Fruit fly (Drosophila melanogaster): ENCODE results near the gene PolD3.

The PolD3 gene

DNA sequence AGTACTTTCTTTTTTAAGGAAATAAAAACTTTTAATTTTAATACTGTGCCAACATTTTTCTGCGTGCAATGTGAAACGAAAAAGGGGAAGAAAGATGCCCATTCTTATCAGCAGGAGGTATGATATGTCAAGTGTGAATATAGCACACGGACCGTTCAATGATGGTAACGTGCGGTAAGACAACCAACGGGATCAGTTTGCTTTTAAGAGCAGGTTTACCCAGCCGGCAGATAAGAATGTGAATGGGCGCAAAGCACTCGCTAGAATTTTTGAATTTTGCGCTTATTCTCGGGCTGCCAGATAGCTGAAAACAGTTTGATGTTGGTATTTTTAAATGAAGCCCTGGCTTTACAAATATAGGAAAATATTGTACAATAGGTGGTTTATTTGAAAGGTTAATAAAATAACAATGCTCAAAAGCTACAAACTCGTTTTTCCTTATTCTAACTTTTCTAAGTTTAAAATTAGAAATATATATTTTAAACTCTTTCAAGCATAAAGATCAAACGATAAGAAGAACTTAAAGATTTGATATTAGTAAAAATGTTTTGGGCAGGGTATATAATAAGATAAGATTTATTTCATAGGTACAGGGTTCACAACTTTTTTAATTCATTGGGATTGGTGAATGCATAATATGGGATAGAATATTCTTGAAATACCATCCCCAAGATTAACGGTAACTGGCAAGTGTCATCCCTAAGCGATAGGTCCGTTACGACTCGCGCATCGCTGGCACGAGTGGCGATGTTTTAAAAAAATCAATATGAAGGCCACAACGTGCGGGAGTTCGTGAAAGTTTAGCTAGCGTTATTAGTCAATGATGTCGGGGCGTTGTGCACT, 7.7 kb downstream of the PolD3 start, which contains the start of gene dao (continued):
- TF ChIP-seq Eip75B (GFP tag; optimal IDR thresholded peaks at IDR 0.05) (no peak), CG10669 (GFP tag; optimal IDR thresholded peaks at IDR 0.05) (no peak), svp (GFP tag) (peak; percentile 66), CG15336 (GFP tag; IDR thresholded peaks at IDR 0.05) (no peak), net (GFP tag; optimal IDR thresholded peaks at IDR 0.05) (no peak), achi (GFP tag; optimal IDR thresholded peaks at IDR 0.05) (no peak), CG6792 (GFP tag; optimal IDR thresholded peaks at IDR 0.05) (no peak), CG8119 (GFP tag; IDR thresholded peaks at IDR 0.05) (no peak), lz (GFP tag; optimal IDR thresholded peaks at IDR 0.05) (peak; percentile 15), CG4318 (GFP tag; optimal IDR thresholded peaks at IDR 0.05) (no peak), dac (GFP tag; optimal IDR thresholded peaks at IDR 0.05) (no peak), vri (GFP tag; optimal IDR thresholded peaks at IDR 0.05) (no peak), CG6163 (GFP tag; IDR thresholded peaks at IDR 0.05) (no peak), esn (GFP tag; optimal IDR thresholded peaks at IDR 0.05) (peak; percentile 7), CG3032 (tag; optimal IDR thresholded peaks at IDR 0.05) (no peak), cyc (GFP tag; optimal IDR thresholded peaks at IDR 0.05) (peak; percentile 18), CG8319 (GFP tag; optimal IDR thresholded peaks at IDR 0.05) (no peak), CG8632 (GFP tag; optimal IDR thresholded peaks at IDR 0.05) (no peak), CG7368 (GFP tag; optimal IDR thresholded peaks at IDR 0.05) (no peak), fkh (GFP tag; optimal IDR thresholded peaks at IDR 0.05) (no peak), CG16779 (tag; optimal IDR thresholded peaks at IDR 0.05) (no peak), CG1621 (tag; optimal IDR thresholded peaks at IDR 0.05) (no peak), CG11294 (GFP tag; IDR thresholded peaks at IDR 0.05) (no peak), CG31627 (GFP tag; optimal IDR thresholded peaks at IDR 0.05) (peak; percentile 19), OdsH (GFP tag; optimal IDR thresholded peaks at IDR 0.05) (peak; percentile 19), CG34406 (GFP tag; optimal IDR thresholded peaks at IDR 0.05) (no peak), dsx (GFP tag; optimal IDR thresholded peaks at IDR 0.05; ENCODE audit: poor library complexity, severe bottlenecking) (no peak), Eip93F (GFP tag; optimal IDR thresholded peaks at IDR 0.05) (no peak), Hr4 (GFP tag; optimal IDR thresholded peaks at IDR 0.05) (peak; percentile 26), Eip78C (GFP tag) (peak; percentile 65), CG3919 (GFP tag; optimal IDR thresholded peaks at IDR 0.05) (no peak)

DNA sequence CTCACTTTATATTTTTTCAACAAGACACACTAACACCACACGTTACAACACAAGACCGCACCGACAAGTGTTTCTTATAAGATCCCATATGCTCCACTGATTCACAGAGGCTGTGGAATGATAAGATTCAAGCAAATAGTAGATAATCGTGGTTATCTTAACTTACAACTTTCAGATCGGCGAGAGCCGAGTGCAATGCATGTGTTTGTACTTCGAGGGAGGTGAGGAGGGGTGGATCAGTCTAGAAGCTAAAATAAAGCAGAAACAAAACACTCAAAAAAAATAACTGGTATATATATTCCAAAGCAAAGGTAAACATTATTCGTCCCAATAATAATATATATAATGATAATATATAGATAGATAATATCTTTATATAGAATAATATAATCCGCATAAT, 8.5 kb downstream of the PolD3 start, which contains the start of gene ZnT35C:
TSS of gene ZnT35C (minus strand) at position 101 of the 400 bp plus-strand sequence.
- TF ChIP-seq Blimp-1 (GFP tag; optimal IDR thresholded peaks at IDR 0.05), result no peak

dm6 chr2L:15244708-15245107, 11.4 kb downstream of the PolD3 start:
- no peak for TF ChIP-seq Ets21C (GFP tag; optimal IDR thresholded peaks at IDR 0.05)
- no peak for TF ChIP-seq CG7368 (GFP tag; optimal IDR thresholded peaks at IDR 0.05)
- TF ChIP-seq Hr39 (GFP tag; optimal IDR thresholded peaks at IDR 0.05), result no peak
- TF ChIP-seq Eip75B (GFP tag; optimal IDR thresholded peaks at IDR 0.05), result no peak
- no peak for TF ChIP-seq Eip78C (GFP tag)

DNA sequence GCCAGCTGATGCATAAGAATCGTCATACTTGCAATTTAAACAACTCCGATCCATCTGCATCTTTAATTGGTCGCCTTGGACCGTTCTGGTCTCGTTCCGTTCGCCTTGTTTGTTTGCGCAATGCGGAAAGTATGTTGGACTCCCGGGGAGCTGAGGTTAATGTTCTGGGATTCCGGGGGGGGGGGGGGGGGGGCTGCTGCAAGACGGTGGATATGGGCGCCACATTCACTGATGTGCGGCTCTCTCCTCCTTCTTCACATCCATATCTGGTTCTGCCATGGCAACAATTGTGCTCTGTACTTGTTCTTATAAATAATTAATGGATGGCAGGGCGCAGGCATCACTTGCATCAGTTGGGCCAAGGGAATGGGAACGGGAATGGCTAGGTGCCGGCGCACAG, 12.7 kb downstream of the PolD3 start:
- TF ChIP-seq CG6808 (GFP tag; optimal IDR thresholded peaks at IDR 0.05), result peak; percentile 26
- TF ChIP-seq Ets21C (GFP tag; optimal IDR thresholded peaks at IDR 0.05), result no peak

Data from whole organism, prepupa.